Fruit fly (Drosophila melanogaster) whole organism, embryonic: ENCODE data around the gene CG13026.

Source experiments
- Bdp1 ChIP-seq: fragments of 200-800 bp; sonication (Bioruptor generic); optimal IDR thresholded peaks from 3 replicates; lab custom pipeline; 2016; ENCODE audit warnings: missing biosample characterization, missing genetic modification characterization
- CG10565 ChIP-seq: fragments of 200-800 bp; sonication (Bioruptor generic); optimal IDR thresholded peaks from 3 replicates; lab custom pipeline; 2016; ENCODE audit warnings: missing biosample characterization, mild to moderate bottlenecking, missing genetic modification characterization
- CG10979 ChIP-seq: fragments of 200-800 bp; sonication (Bioruptor generic); optimal IDR thresholded peaks from 2 replicates; lab custom pipeline; 2018; ENCODE audit warnings: missing biosample characterization, mild to moderate bottlenecking, missing genetic modification characterization, moderate library complexity
- CG11398 ChIP-seq: fragments of 200-800 bp; sonication (Bioruptor generic); optimal IDR thresholded peaks from 2 replicates; lab custom pipeline; 2016; ENCODE audit warnings: missing biosample characterization, missing genetic modification characterization
- CG12219 ChIP-seq: fragments of 200-800 bp; sonication (Bioruptor generic); optimal IDR thresholded peaks from 3 replicates; lab custom pipeline; 2018; ENCODE audit warnings: missing biosample characterization, mild to moderate bottlenecking, missing genetic modification characterization
- CG12744 ChIP-seq: fragments of 200-800 bp; sonication (Bioruptor generic); optimal IDR thresholded peaks from 2 replicates; lab custom pipeline; 2016; ENCODE audit warnings: missing biosample characterization, missing genetic modification characterization
- CG13424 ChIP-seq: fragments of 200-800 bp; sonication (Bioruptor generic); optimal IDR thresholded peaks from 2 replicates; lab custom pipeline; 2019; ENCODE audit warnings: missing biosample characterization, mild to moderate bottlenecking, missing genetic modification characterization, moderate library complexity
- CG13894 ChIP-seq: fragments of 200-800 bp; sonication (Bioruptor generic); optimal IDR thresholded peaks from 3 replicates; lab custom pipeline; 2018; ENCODE audit warnings: missing biosample characterization, mild to moderate bottlenecking, missing genetic modification characterization, moderate library complexity
- CG14965 ChIP-seq: fragments of 200-800 bp; sonication (Bioruptor generic); optimal IDR thresholded peaks from 2 replicates; lab custom pipeline; 2016; ENCODE audit warnings: missing biosample characterization, missing genetic modification characterization, borderline replicate concordance
- CG15696 ChIP-seq: fragments of 200-800 bp; sonication (Bioruptor generic); optimal IDR thresholded peaks from 2 replicates; lab custom pipeline; 2019; ENCODE audit warnings: missing biosample characterization, mild to moderate bottlenecking, missing genetic modification characterization, moderate library complexity
- CG17385 ChIP-seq: fragments of 200-800 bp; sonication (Bioruptor generic); optimal IDR thresholded peaks from 3 replicates; lab custom pipeline; 2018; ENCODE audit warnings: missing biosample characterization, mild to moderate bottlenecking, missing genetic modification characterization
- CG17802 ChIP-seq: fragments of 200-800 bp; sonication (Bioruptor generic); optimal IDR thresholded peaks from 2 replicates; lab custom pipeline; 2018; ENCODE audit warnings: missing biosample characterization, mild to moderate bottlenecking, missing genetic modification characterization, moderate library complexity
- CG17829 ChIP-seq: fragments of 200-800 bp; optimal IDR thresholded peaks from 2 replicates; lab custom pipeline; 2019; ENCODE audit warnings: missing biosample characterization, mild to moderate bottlenecking, missing genetic modification characterization, moderate library complexity
- CG2199 ChIP-seq: fragments of 200-800 bp; sonication (Bioruptor generic); IDR thresholded peaks from 3 replicates; pipeline ENCODE4 v1.3.6; 2022; ENCODE audit warnings: missing biosample characterization, missing genetic modification characterization
- CG31441 ChIP-seq: fragments of 200-800 bp; sonication (Bioruptor generic); IDR thresholded peaks from 2 replicates; pipeline ENCODE4 v1.3.6; 2022; ENCODE audit warnings: missing biosample characterization, missing genetic modification characterization
- CG32772 ChIP-seq: fragments of 200-800 bp; sonication (Bioruptor generic); IDR thresholded peaks from 2 replicates; pipeline ENCODE4 v1.3.6; 2022; ENCODE audit warnings: missing biosample characterization, missing genetic modification characterization
- CG34422 ChIP-seq: fragments of 200-800 bp; sonication (Bioruptor generic); IDR thresholded peaks from 3 replicates; pipeline ENCODE4 v1.3.6; 2022; ENCODE audit warnings: missing biosample characterization, missing genetic modification characterization
- CG3838 ChIP-seq: fragments of 200-800 bp; sonication (Bioruptor generic); optimal IDR thresholded peaks from 3 replicates; lab custom pipeline; 2016; ENCODE audit warnings: missing biosample characterization, missing genetic modification characterization
- CG6813 ChIP-seq: fragments of 200-800 bp; sonication (Bioruptor generic); optimal IDR thresholded peaks from 2 replicates; lab custom pipeline; 2017; ENCODE audit warnings: missing biosample characterization, missing genetic modification characterization, mild to moderate bottlenecking, moderate library complexity, missing genetic modification reagents
- CG7556 ChIP-seq: fragments of 200-800 bp; sonication (Bioruptor generic); optimal IDR thresholded peaks from 2 replicates; lab custom pipeline; 2017; ENCODE audit warnings: missing biosample characterization, mild to moderate bottlenecking, missing genetic modification characterization
- CG9797 ChIP-seq: fragments of 200-800 bp; sonication (Bioruptor generic); optimal IDR thresholded peaks from 3 replicates; lab custom pipeline; 2018; ENCODE audit warnings: missing biosample characterization, mild to moderate bottlenecking, missing genetic modification characterization
- Chrac-16 ChIP-seq: fragments of 200-800 bp; sonication (Bioruptor generic); optimal IDR thresholded peaks from 3 replicates; lab custom pipeline; 2016; ENCODE audit warnings: missing biosample characterization, missing genetic modification characterization
- Fer1 ChIP-seq: fragments of 200-800 bp; sonication (Bioruptor generic); optimal IDR thresholded peaks from 2 replicates; lab custom pipeline; 2017; ENCODE audit warnings: missing biosample characterization, mild to moderate bottlenecking, missing genetic modification characterization
- H15 ChIP-seq: fragments of 200-800 bp; sonication (Bioruptor generic); IDR thresholded peaks from 3 replicates; pipeline ENCODE4 v1.3.6; 2022; ENCODE audit warnings: missing biosample characterization, missing genetic modification characterization
- HLH4C ChIP-seq: fragments of 200-800 bp; sonication (Bioruptor generic); IDR thresholded peaks from 3 replicates; pipeline ENCODE4 v1.3.6; 2022; ENCODE audit warnings: missing biosample characterization, missing genetic modification characterization; ENCODE audit not compliant: partially characterized antibody
- Hr51 ChIP-seq, 2 experiments: fragments of 200-800 bp; sonication (Bioruptor generic); optimal IDR thresholded peaks; 2 replicates in 1 of 2; 3 replicates in 1 of 2; lab custom pipeline; 2016 to 2018; ENCODE audit warnings: missing biosample characterization in 2 of 2, missing genetic modification characterization in 2 of 2, mild to moderate bottlenecking in 1 of 2, moderate library complexity in 1 of 2
- Mrtf ChIP-seq: fragments of 200-800 bp; sonication (Bioruptor generic); IDR thresholded peaks from 3 replicates; pipeline ENCODE4 v1.3.6; 2022; ENCODE audit warnings: missing biosample characterization, missing genetic modification characterization
- NC2α ChIP-seq: fragments of 200-800 bp; sonication (Bioruptor generic); optimal IDR thresholded peaks from 2 replicates; lab custom pipeline; 2016; ENCODE audit warnings: missing biosample characterization, missing genetic modification characterization
- Nf-YC ChIP-seq: fragments of 200-800 bp; optimal IDR thresholded peaks from 3 replicates; lab custom pipeline; 2019; ENCODE audit warnings: missing biosample characterization, mild to moderate bottlenecking, missing genetic modification characterization, moderate library complexity
- Oaz ChIP-seq: fragments of 200-800 bp; sonication (Bioruptor generic); IDR thresholded peaks from 2 replicates; pipeline ENCODE4 v1.3.6; 2022; ENCODE audit warnings: missing biosample characterization, missing genetic modification characterization
- Pdp1 ChIP-seq, 2 experiments: fragments of 200-800 bp; sonication (Bioruptor generic); optimal IDR thresholded peaks; 3 replicates each; lab custom pipeline; 2016; ENCODE audit warnings: missing biosample characterization in 2 of 2, missing genetic modification characterization in 2 of 2, mild to moderate bottlenecking in 1 of 2, moderate library complexity in 1 of 2
- Sry-β ChIP-seq: fragments of 200-800 bp; sonication (Bioruptor generic); optimal IDR thresholded peaks from 2 replicates; lab custom pipeline; 2018; ENCODE audit warnings: missing biosample characterization, mild to moderate bottlenecking, missing genetic modification characterization, moderate library complexity
- Stat92E ChIP-seq, 3 experiments: fragments of >200 bp in 2 of 3; fragments of 200-800 bp in 1 of 3; sonication (Bioruptor generic) in 1 of 3; optimal IDR thresholded peaks; 2 replicates each; lab custom pipeline; 2017 to 2019; ENCODE audit warnings: missing biosample characterization in 3 of 3, missing genetic modification characterization in 3 of 3, mild to moderate bottlenecking in 1 of 3, moderate library complexity in 1 of 3
- amos ChIP-seq: fragments of 200-800 bp; sonication (Bioruptor generic); IDR thresholded peaks from 2 replicates; pipeline ENCODE4 v1.3.6; 2022; ENCODE audit warnings: missing biosample characterization, missing genetic modification characterization; ENCODE audit not compliant: partially characterized antibody
- ase ChIP-seq: fragments of 200-800 bp; sonication (Bioruptor generic); IDR thresholded peaks from 3 replicates; pipeline ENCODE4 v1.3.6; 2022; ENCODE audit warnings: missing biosample characterization, missing genetic modification characterization
- az2 ChIP-seq: fragments of 200-800 bp; sonication (Bioruptor generic); optimal IDR thresholded peaks from 3 replicates; lab custom pipeline; 2016; ENCODE audit warnings: missing biosample characterization, missing genetic modification characterization
- cato ChIP-seq: fragments of 200-800 bp; sonication (Bioruptor generic); optimal IDR thresholded peaks from 2 replicates; lab custom pipeline; 2016; ENCODE audit warnings: missing biosample characterization, missing genetic modification characterization, borderline replicate concordance
- cg ChIP-seq: fragments of 200-800 bp; sonication (Bioruptor generic); optimal IDR thresholded peaks from 3 replicates; lab custom pipeline; 2019; ENCODE audit warnings: missing biosample characterization, mild to moderate bottlenecking, missing genetic modification characterization, moderate library complexity
- ci ChIP-seq: fragments of 200-800 bp; sonication (Bioruptor generic); IDR thresholded peaks from 3 replicates; pipeline ENCODE4 v1.3.6; 2022; ENCODE audit warnings: missing biosample characterization, missing genetic modification characterization
- dimm ChIP-seq: fragments of 200-800 bp; sonication (Bioruptor generic); IDR thresholded peaks from 2 replicates; pipeline ENCODE4 v1.3.6; 2022; ENCODE audit warnings: missing biosample characterization, missing genetic modification characterization
- ems ChIP-seq: fragments of 200-800 bp; sonication (Bioruptor generic); optimal IDR thresholded peaks from 3 replicates; lab custom pipeline; 2016; ENCODE audit warnings: missing biosample characterization, missing genetic modification characterization
- fd3F ChIP-seq: fragments of 200-800 bp; sonication (Bioruptor generic); optimal IDR thresholded peaks from 2 replicates; lab custom pipeline; 2018; ENCODE audit warnings: missing biosample characterization, mild to moderate bottlenecking, missing genetic modification characterization, moderate library complexity
- gem ChIP-seq: fragments of 200-800 bp; sonication (Bioruptor generic); optimal IDR thresholded peaks from 2 replicates; lab custom pipeline; 2019; ENCODE audit warnings: missing biosample characterization, mild to moderate bottlenecking, missing genetic modification characterization, moderate library complexity
- h ChIP-seq: fragments of >200 bp; optimal IDR thresholded peaks from 2 replicates; lab custom pipeline; 2017
- phol ChIP-seq: fragments of 200-800 bp; sonication (Bioruptor generic); optimal IDR thresholded peaks from 3 replicates; lab custom pipeline; 2018; ENCODE audit warnings: missing biosample characterization, mild to moderate bottlenecking, missing genetic modification characterization, moderate library complexity
- sens-2 ChIP-seq: fragments of 200-800 bp; sonication (Bioruptor generic); IDR thresholded peaks from 2 replicates; pipeline ENCODE4 v1.3.6; 2022; ENCODE audit warnings: missing biosample characterization, missing genetic modification characterization
- sim ChIP-seq: fragments of 200-800 bp; sonication (Bioruptor generic); IDR thresholded peaks from 2 replicates; pipeline ENCODE4 v1.3.6; 2022; ENCODE audit warnings: missing biosample characterization, missing genetic modification characterization
- sima ChIP-seq: fragments of 200-800 bp; sonication (Bioruptor generic); optimal IDR thresholded peaks from 2 replicates; lab custom pipeline; 2016; ENCODE audit warnings: missing biosample characterization, missing genetic modification characterization
- tin ChIP-seq: fragments of 200-800 bp; sonication (Bioruptor generic); optimal IDR thresholded peaks from 3 replicates; lab custom pipeline; 2016; ENCODE audit warnings: missing biosample characterization, missing genetic modification characterization
- trem ChIP-seq: fragments of 200-800 bp; optimal IDR thresholded peaks from 3 replicates; lab custom pipeline; 2019; ENCODE audit warnings: missing biosample characterization, mild to moderate bottlenecking, missing genetic modification characterization, moderate library complexity
- vfl ChIP-seq: fragments of 200-800 bp; sonication (Bioruptor generic); optimal IDR thresholded peaks from 2 replicates; lab custom pipeline; 2016; ENCODE audit warnings: missing biosample characterization, missing genetic modification characterization

CG13026 gene

DNA sequence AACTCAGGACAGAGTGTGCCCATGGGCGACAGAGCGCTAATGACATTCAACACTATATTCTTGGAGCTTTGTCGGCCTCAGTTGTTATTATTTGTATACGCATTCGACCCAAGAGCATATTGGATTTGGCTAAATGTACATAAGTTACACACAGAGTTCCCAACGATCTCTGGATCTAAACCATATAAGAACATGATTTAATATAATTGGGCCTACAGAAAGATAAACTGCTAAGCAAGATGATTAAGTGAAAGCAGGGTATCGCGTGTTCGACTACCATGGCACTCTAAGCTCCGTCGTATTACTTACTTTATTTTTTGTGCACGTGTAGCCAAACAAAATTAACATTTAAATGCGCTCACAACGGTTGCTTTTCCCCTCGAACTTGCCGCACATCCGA is 34.3 kb upstream of the CG13026 start (continued):
- TF ChIP-seq cg (GFP tag; lab: Kevin White, UChicago) (no peak), Mrtf (GFP tag; lab: Robert Waterston, UW) (no peak), CG3838 (GFP tag; lab: Kevin White, UChicago) (no peak), CG7556 (no peak), H15 (GFP tag; lab: Robert Waterston, UW) (no peak), CG15696 (no peak), Chrac-16 (GFP tag; lab: Kevin White, UChicago) (peak; percentile 29), CG10979 (peak; percentile 59), gem (peak; percentile 64), CG34422 (GFP tag; lab: Robert Waterston, UW) (no peak), Sry-β (GFP tag; lab: Kevin White, UChicago) (no peak), CG32772 (GFP tag; lab: Robert Waterston, UW) (no peak), ci (GFP tag; lab: Robert Waterston, UW) (0 out of 3 replicates have a peak, but pooled peaks have one; percentile 45), sim (GFP tag; lab: Robert Waterston, UW) (no peak), CG9797 (GFP tag; lab: Kevin White, UChicago) (no peak), CG13424 (peak; percentile 20), CG17802 (tag; lab: Kevin White, UChicago) (no peak), tin (GFP tag; lab: Kevin White, UChicago) (no peak), dimm (no peak), CG12219 (GFP tag; lab: Kevin White, UChicago) (peak; percentile 23), CG6813 (GFP tag; lab: Kevin White, UChicago) (no peak), CG10565 (no peak), CG17829 (tag; lab: Kevin White, UChicago) (peak; percentile 14), ase (no peak), Pdp1 (GFP tag; optimal IDR thresholded peaks at IDR 0.05; lab: Kevin White, UChicago) (peak in 1 of 2 experiments; percentile 40), fd3F (no peak), Nf-YC (no peak), CG14965 (GFP tag; lab: Kevin White, UChicago) (no peak), CG17385 (GFP tag; lab: Kevin White, UChicago) (peak; percentile 27), ems (GFP tag; lab: Kevin White, UChicago) (no peak), amos (no peak), cato (GFP tag; lab: Kevin White, UChicago) (no peak), Oaz (no peak), vfl (GFP tag; lab: Kevin White, UChicago) (no peak), CG2199 (GFP tag; lab: Robert Waterston, UW) (no peak), sima (GFP tag; lab: Kevin White, UChicago) (no peak), Bdp1 (no peak), NC2α (GFP tag; lab: Kevin White, UChicago) (peak; percentile 7), phol (tag; lab: Kevin White, UChicago) (peak; percentile 49), Stat92E (GFP tag; optimal IDR thresholded peaks at IDR 0.05; lab: Kevin White, UChicago) (no peak), HLH4C (no peak), CG13894 (tag; lab: Kevin White, UChicago) (peak; percentile 13), CG11398 (GFP tag; lab: Kevin White, UChicago) (no peak), CG12744 (GFP tag; lab: Kevin White, UChicago) (no peak), trem (tag; lab: Kevin White, UChicago) (peak; percentile 11), Fer1 (no peak), sens-2 (no peak), h (lab: Kevin White, UChicago) (no peak), CG31441 (GFP tag; lab: Robert Waterston, UW) (peak; percentile 55), az2 (GFP tag; lab: Kevin White, UChicago) (peak; percentile 64), Hr51 (GFP tag; optimal IDR thresholded peaks at IDR 0.05; lab: Kevin White, UChicago) (peak in 1 of 2 experiments; percentile 11)
